Worm (Caenorhabditis elegans) whole organism, young adult: ENCODE results near the gene ncx-6.

ENCODE experiments used
- ama-1 ChIP-seq, 3 experiments: fragments of 150-350 bp in 1 of 3; sonication (generic microtip) in 2 of 3; optimal IDR thresholded peaks; 2 replicates each; lab custom pipeline; 2014 to 2018; ENCODE audit warnings: missing biosample characterization in 2 of 3, missing genetic modification characterization in 2 of 3, missing genetic modification reagents in 2 of 3
- lsy-27 ChIP-seq: sonication (generic microtip); optimal IDR thresholded peaks from 2 replicates; lab custom pipeline; 2017; ENCODE audit warnings: missing genetic modification characterization, mild to moderate bottlenecking, missing compliant biosample characterization, antibody characterized with exemption, missing genotype, borderline replicate concordance; ENCODE audit not compliant: insufficient read depth

ce11 chrIII:9747133-9747532 is 33.4 kb upstream of the ncx-6 start, which contains the start of the genes iff-1 and cdk-1:
- no peak for TF ChIP-seq lsy-27 (tag; lab: Kevin White, UChicago)
- TF ChIP-seq ama-1 (optimal IDR thresholded peaks at IDR 0.05; lab: Kevin White, UChicago) = no peak
- no peak for TF ChIP-seq ama-1 (GFP tag; optimal IDR thresholded peaks at IDR 0.05; lab: Kevin White, UChicago)
